Fruit fly (Drosophila melanogaster): Measurements from ENCODE around the gene CG34132.

Gene CG34132

dm6 chr2L:7851609-7852008 is 33.7 kb upstream of the CG34132 start (continued):
- TF ChIP-seq CG10654 (GFP tag; optimal IDR thresholded peaks at IDR 0.05): no peak
- no peak for TF ChIP-seq ham (GFP tag; IDR thresholded peaks at IDR 0.05)
- TF ChIP-seq CG31388 (GFP tag; optimal IDR thresholded peaks at IDR 0.05): no peak
- no peak for TF ChIP-seq dm (GFP tag; optimal IDR thresholded peaks at IDR 0.05)
- TF ChIP-seq CG17912 (GFP tag; optimal IDR thresholded peaks at IDR 0.05): no peak
- TF ChIP-seq CG7745 (tag; optimal IDR thresholded peaks at IDR 0.05): no peak
- peak; percentile 19 for TF ChIP-seq CG16815 (GFP tag; optimal IDR thresholded peaks at IDR 0.05)
- no peak for TF ChIP-seq hkb (optimal IDR thresholded peaks at IDR 0.05)
- peak; percentile 38; the same call in 1 of the 2 replicates for TF ChIP-seq hkb (GFP tag; IDR thresholded peaks at IDR 0.05)
- TF ChIP-seq lbe (GFP tag; optimal IDR thresholded peaks at IDR 0.05): no peak
- TF ChIP-seq Med (GFP tag): peak; percentile 44
- TF ChIP-seq Rfx (GFP tag; IDR thresholded peaks at IDR 0.05): no peak
- no peak for TF ChIP-seq eyg (GFP tag; optimal IDR thresholded peaks at IDR 0.05)
- no peak for TF ChIP-seq NC2α (GFP tag; optimal IDR thresholded peaks at IDR 0.05)
- TF ChIP-seq CG11093 (GFP tag; IDR thresholded peaks at IDR 0.05): no peak
- peak; percentile 31 for TF ChIP-seq Oli (tag; optimal IDR thresholded peaks at IDR 0.05)
- TF ChIP-seq Nf-YB (GFP tag; optimal IDR thresholded peaks at IDR 0.05): no peak
- TF ChIP-seq NC2β (GFP tag; optimal IDR thresholded peaks at IDR 0.05): no peak
- no peak for TF ChIP-seq CG42726 (GFP tag; IDR thresholded peaks at IDR 0.05; ENCODE audit: partially characterized antibody)
- TF ChIP-seq ranshi (GFP tag; IDR thresholded peaks at IDR 0.05): 0 out of 2 replicates have a peak, but pooled peaks have one; percentile 7
- no peak for TF ChIP-seq hbn (GFP tag; IDR thresholded peaks at IDR 0.05; ENCODE audit: partially characterized antibody)
- peak; percentile 65 for TF ChIP-seq CG2678 (tag; optimal IDR thresholded peaks at IDR 0.05)
- no peak for TF ChIP-seq Mad (GFP tag; optimal IDR thresholded peaks at IDR 0.05)
- no peak for TF ChIP-seq inv (GFP tag; IDR thresholded peaks at IDR 0.05; ENCODE audit: partially characterized antibody)
- TF ChIP-seq CG33213 (GFP tag; optimal IDR thresholded peaks at IDR 0.05): no peak
- no peak for TF ChIP-seq CG6254 (GFP tag; optimal IDR thresholded peaks at IDR 0.05)
- no peak for TF ChIP-seq HLH54F (GFP tag; optimal IDR thresholded peaks at IDR 0.05)
- peak in 1 of 2 experiments; percentile 1 for TF ChIP-seq chif (GFP tag; optimal IDR thresholded peaks at IDR 0.05)
- TF ChIP-seq Camta (GFP tag; optimal IDR thresholded peaks at IDR 0.05): no peak
- TF ChIP-seq CG4282 (GFP tag; optimal IDR thresholded peaks at IDR 0.05): no peak
- TF ChIP-seq CG12744 (GFP tag; optimal IDR thresholded peaks at IDR 0.05): no peak
- no peak for TF ChIP-seq nau (GFP tag; optimal IDR thresholded peaks at IDR 0.05)
- TF ChIP-seq Max (GFP tag; optimal IDR thresholded peaks at IDR 0.05): no peak
- no peak for TF ChIP-seq sna (GFP tag; IDR thresholded peaks at IDR 0.05; ENCODE audit: partially characterized antibody)
- peak; percentile 22 for TF ChIP-seq zen (tag; optimal IDR thresholded peaks at IDR 0.05)
- TF ChIP-seq CG8290 (GFP tag; optimal IDR thresholded peaks at IDR 0.05): no peak
- no peak for TF ChIP-seq CG8290 (tag; optimal IDR thresholded peaks at IDR 0.05)
- no peak for TF ChIP-seq Vsx1 (GFP tag; optimal IDR thresholded peaks at IDR 0.05)
- TF ChIP-seq CG9727 (GFP tag; optimal IDR thresholded peaks at IDR 0.05): peak; percentile 48
- peak; percentile 19; the same call in 1 of the 2 replicates for TF ChIP-seq slbo (GFP tag; IDR thresholded peaks at IDR 0.05)
- no peak for TF ChIP-seq CG8359 (GFP tag; optimal IDR thresholded peaks at IDR 0.05; ENCODE audit: borderline replicate concordance)

dm6 chr2L:7855108-7855507 is 30.2 kb upstream of the CG34132 start, which contains the start of gene CG14535:
Gene CG14535, minus strand, starts transcription at chr2L:7855475.
- TF ChIP-seq sqz (GFP tag; optimal IDR thresholded peaks at IDR 0.05): peak; percentile 29
- peak; percentile 31 to 69 for TF ChIP-seq Trl (optimal IDR thresholded peaks at IDR 0.05)
- no peak for TF ChIP-seq Trl (GFP tag; optimal IDR thresholded peaks at IDR 0.05)
- peak; percentile 95 for TF ChIP-seq Deaf1 (tag; optimal IDR thresholded peaks at IDR 0.05)
- TF ChIP-seq Ets65A (GFP tag): peak; percentile 53
- peak; percentile 84 for TF ChIP-seq ewg (GFP tag; optimal IDR thresholded peaks at IDR 0.05)
- TF ChIP-seq cg (GFP tag; optimal IDR thresholded peaks at IDR 0.05): peak; percentile 6
- no peak for TF ChIP-seq CG12942 (GFP tag; optimal IDR thresholded peaks at IDR 0.05)
- peak; percentile 13 for TF ChIP-seq nerfin-1 (tag; optimal IDR thresholded peaks at IDR 0.05)
- TF ChIP-seq sima (GFP tag; optimal IDR thresholded peaks at IDR 0.05): no peak
- TF ChIP-seq CG31365 (tag; optimal IDR thresholded peaks at IDR 0.05): no peak
- TF ChIP-seq Med (GFP tag): peak; percentile 17
- peak; percentile 94 for TF ChIP-seq CG3163 (GFP tag; optimal IDR thresholded peaks at IDR 0.05)
- TF ChIP-seq Blimp-1 (GFP tag; optimal IDR thresholded peaks at IDR 0.05): peak; percentile 59

All from whole organism, embryonic.